Worm (Caenorhabditis elegans) whole organism, L4 larva: ENCODE measurements around the gene irk-2.
A peak's percentile ranks its signal among the peaks of the same experiment; 100 is the strongest.

Experiments used
- F37D6.2 ChIP-seq: sonication (generic microtip); optimal IDR thresholded peaks from 2 replicates; lab custom pipeline; 2016; ENCODE audit warnings: mild to moderate bottlenecking, missing genetic modification characterization, missing compliant biosample characterization
- F44E2.7 ChIP-seq: fragments of 200-800 bp; sonication (Bioruptor generic); IDR thresholded peaks from 2 replicates; pipeline ENCODE4 v2.1.2; 2022; ENCODE audit warnings: missing genetic modification characterization, missing compliant biosample characterization
- F49E8.2 ChIP-seq: sonication (generic microtip); optimal IDR thresholded peaks from 2 replicates; lab custom pipeline; 2016; ENCODE audit warnings: missing compliant biosample characterization, mild to moderate bottlenecking, missing genetic modification characterization, borderline replicate concordance
- R02D3.7 ChIP-seq: fragments of 150-350 bp; sonication (generic microtip); optimal IDR thresholded peaks from 3 replicates; lab custom pipeline; 2014; ENCODE audit warnings: missing biosample characterization, missing genetic modification characterization
- T20F7.1 ChIP-seq: fragments of 200-800 bp; sonication (Bioruptor generic); optimal IDR thresholded peaks from 2 replicates; lab custom pipeline; 2018; ENCODE audit warnings: mild to moderate bottlenecking, missing genetic modification characterization, missing compliant biosample characterization
- T26A8.4 ChIP-seq: fragments of 200-800 bp; sonication (Bioruptor generic); IDR thresholded peaks from 2 replicates; pipeline ENCODE4 v1.3.6; 2022; ENCODE audit warnings: missing genetic modification characterization, missing compliant biosample characterization
- Y105C5A.15 ChIP-seq: fragments of 200-800 bp; sonication (Bioruptor generic); IDR thresholded peaks from 2 replicates; pipeline ENCODE4 v1.3.6; 2022; ENCODE audit warnings: missing genetic modification characterization, missing compliant biosample characterization
- Y48G9A.11 ChIP-seq: fragments of 200-800 bp; sonication (Bioruptor generic); IDR thresholded peaks from 2 replicates; pipeline ENCODE4 v1.3.6; 2022; ENCODE audit warnings: missing genetic modification reagents, missing genetic modification characterization, missing compliant biosample characterization
- ZK337.2 ChIP-seq: fragments of 200-800 bp; sonication (Bioruptor generic); IDR thresholded peaks from 2 replicates; pipeline ENCODE4 v1.3.6; 2022; ENCODE audit warnings: missing genetic modification reagents, missing genetic modification characterization, missing compliant biosample characterization
- ZK546.5 ChIP-seq, 2 experiments: sonication (generic microtip); optimal IDR thresholded peaks; 2 replicates each; lab custom pipeline; 2017; ENCODE audit warnings: missing biosample characterization in 2 of 2, missing genetic modification characterization in 2 of 2
- aha-1 ChIP-seq: fragments of 150-350 bp; peaks from one replicate; lab custom pipeline; 2014; ENCODE audit warnings: missing biosample characterization, missing genetic modification characterization
- attf-4 ChIP-seq: sonication (generic microtip); optimal IDR thresholded peaks from 3 replicates; lab custom pipeline; 2017; ENCODE audit warnings: missing biosample characterization, missing genetic modification characterization
- ceh-20 ChIP-seq: fragments of 200-800 bp; sonication (Bioruptor generic); IDR thresholded peaks from 2 replicates; pipeline ENCODE4 v1.3.6; 2022; ENCODE audit warnings: missing genetic modification reagents, missing genetic modification characterization, missing compliant biosample characterization
- ceh-44 ChIP-seq: fragments of 200-800 bp; sonication (Bioruptor generic); IDR thresholded peaks from 2 replicates; pipeline ENCODE4 v1.3.6; 2022; ENCODE audit warnings: missing genetic modification reagents, missing genetic modification characterization, missing compliant biosample characterization
- ceh-62 ChIP-seq: sonication (generic microtip); optimal IDR thresholded peaks from 2 replicates; lab custom pipeline; 2017; ENCODE audit warnings: missing biosample characterization, missing genetic modification characterization
- ces-1 ChIP-seq: fragments of 150-350 bp; sonication (generic microtip); optimal IDR thresholded peaks from 4 replicates; lab custom pipeline; 2014; ENCODE audit warnings: missing biosample characterization, missing genetic modification reagents, missing genetic modification characterization
- cey-2 ChIP-seq: sonication (generic microtip); optimal IDR thresholded peaks from 3 replicates; lab custom pipeline; 2017; ENCODE audit warnings: missing genetic modification characterization, mild to moderate bottlenecking, missing compliant biosample characterization, antibody characterized with exemption, borderline replicate concordance; ENCODE audit not compliant: insufficient read depth
- daf-12 ChIP-seq: fragments of 150-350 bp; optimal IDR thresholded peaks from 2 replicates; lab custom pipeline; 2014; ENCODE audit warnings: missing biosample characterization, missing genetic modification reagents, missing genetic modification characterization
- daf-19 ChIP-seq: fragments of 200-800 bp; sonication (Bioruptor generic); conservative IDR thresholded peaks from 2 replicates; pipeline ENCODE4 v1.3.6; 2022; ENCODE audit warnings: missing genetic modification characterization, missing compliant biosample characterization
- dmd-9 ChIP-seq: fragments of 200-800 bp; sonication (Bioruptor generic); IDR thresholded peaks from 2 replicates; pipeline ENCODE4 v1.3.6; 2022; ENCODE audit warnings: missing genetic modification reagents, missing genetic modification characterization, missing compliant biosample characterization
- dpl-1 ChIP-seq: fragments of 150-350 bp; optimal IDR thresholded peaks from 2 replicates; lab custom pipeline; 2014; ENCODE audit warnings: missing biosample characterization, missing genetic modification reagents, missing genetic modification characterization
- duxl-1 ChIP-seq: sonication (generic microtip); optimal IDR thresholded peaks from 2 replicates; lab custom pipeline; 2016; ENCODE audit warnings: mild to moderate bottlenecking, missing genetic modification characterization, moderate library complexity, missing compliant biosample characterization; ENCODE audit not compliant: poor library complexity
- dve-1 ChIP-seq: sonication (generic microtip); optimal IDR thresholded peaks from 2 replicates; lab custom pipeline; 2017; ENCODE audit warnings: antibody characterized with exemption, mild to moderate bottlenecking, missing genetic modification characterization, missing compliant biosample characterization; ENCODE audit not compliant: insufficient read depth
- egl-43 ChIP-seq: fragments of 200-800 bp; sonication (Bioruptor generic); IDR thresholded peaks from 2 replicates; pipeline ENCODE4 v1.3.6; 2022; ENCODE audit warnings: missing genetic modification reagents, missing genetic modification characterization, missing compliant biosample characterization
- fkh-10 ChIP-seq: fragments of 150-350 bp; optimal IDR thresholded peaks from 2 replicates; lab custom pipeline; 2014; ENCODE audit warnings: missing biosample characterization, missing genetic modification reagents, missing genetic modification characterization
- fos-1 ChIP-seq: fragments of 150-350 bp; optimal IDR thresholded peaks from 2 replicates; lab custom pipeline; 2014; ENCODE audit warnings: missing biosample characterization, missing genetic modification characterization
- gei-8 ChIP-seq: fragments of 200-800 bp; sonication (Bioruptor generic); optimal IDR thresholded peaks from 2 replicates; lab custom pipeline; 2018; ENCODE audit warnings: mild to moderate bottlenecking, missing genetic modification characterization, missing compliant biosample characterization
- hif-1 ChIP-seq, 2 experiments: sonication (generic microtip); optimal IDR thresholded peaks; 2 replicates each; lab custom pipeline; 2016 to 2017; ENCODE audit warnings: missing compliant biosample characterization in 2 of 2, missing genetic modification characterization in 2 of 2, missing genetic modification reagents in 2 of 2, missing genotype in 2 of 2, mild to moderate bottlenecking in 1 of 2
- hlh-11 ChIP-seq: fragments of 200-800 bp; sonication (Bioruptor generic); optimal IDR thresholded peaks from 2 replicates; lab custom pipeline; 2018; ENCODE audit warnings: mild to moderate bottlenecking, missing genetic modification characterization, missing compliant biosample characterization
- hmg-1.1 ChIP-seq: fragments of 200-800 bp; sonication (Bioruptor generic); IDR thresholded peaks from 2 replicates; pipeline ENCODE4 v1.3.6; 2022; ENCODE audit warnings: missing genetic modification reagents, missing genetic modification characterization, missing compliant biosample characterization
- lim-7 ChIP-seq: fragments of 200-800 bp; sonication (Bioruptor generic); IDR thresholded peaks from 2 replicates; pipeline ENCODE4 v1.3.6; 2022; ENCODE audit warnings: missing genetic modification characterization, missing compliant biosample characterization
- lin-15B ChIP-seq: fragments of 150-350 bp; sonication (generic microtip); optimal IDR thresholded peaks from 3 replicates; lab custom pipeline; 2014; ENCODE audit warnings: missing biosample characterization, missing genetic modification characterization
- lin-38 ChIP-seq: fragments of 200-800 bp; sonication (Bioruptor generic); IDR thresholded peaks from 2 replicates; pipeline ENCODE4 v1.3.6; 2022; ENCODE audit warnings: missing genetic modification reagents, missing genetic modification characterization, missing compliant biosample characterization
- madf-9 ChIP-seq: fragments of 200-800 bp; sonication (Bioruptor generic); conservative IDR thresholded peaks from 2 replicates; pipeline ENCODE4 v1.3.6; 2022; ENCODE audit warnings: missing genetic modification reagents, missing genetic modification characterization, missing compliant biosample characterization
- mdl-1 ChIP-seq, 2 experiments: fragments of 150-350 bp in 1 of 2; sonication (generic microtip) in 1 of 2; optimal IDR thresholded peaks; 2 replicates each; lab custom pipeline; 2014 to 2017; ENCODE audit warnings: missing biosample characterization in 2 of 2, missing genetic modification characterization in 2 of 2
- mxl-2 ChIP-seq: fragments of 200-800 bp; sonication (Bioruptor generic); conservative IDR thresholded peaks from 2 replicates; pipeline ENCODE4 v1.3.6; 2022; ENCODE audit warnings: missing genetic modification reagents, missing genetic modification characterization, missing compliant biosample characterization
- nhr-10 ChIP-seq: fragments of 150-350 bp; optimal IDR thresholded peaks from 2 replicates; lab custom pipeline; 2014; ENCODE audit warnings: missing biosample characterization, missing genetic modification characterization
- nhr-111 ChIP-seq: fragments of 200-800 bp; sonication (Bioruptor generic); optimal IDR thresholded peaks from 2 replicates; lab custom pipeline; 2018; ENCODE audit warnings: mild to moderate bottlenecking, missing genetic modification characterization, missing compliant biosample characterization
- nhr-41 ChIP-seq: fragments of 200-800 bp; sonication (Bioruptor generic); IDR thresholded peaks from 2 replicates; pipeline ENCODE4 v1.3.6; 2022; ENCODE audit warnings: missing genetic modification reagents, missing genetic modification characterization, missing compliant biosample characterization
- nhr-48 ChIP-seq: sonication (generic microtip); optimal IDR thresholded peaks from 2 replicates; lab custom pipeline; 2016; ENCODE audit warnings: mild to moderate bottlenecking, missing genetic modification characterization, missing compliant biosample characterization
- nhr-77 ChIP-seq: fragments of 150-350 bp; optimal IDR thresholded peaks from 2 replicates; lab custom pipeline; 2014; ENCODE audit warnings: missing biosample characterization, missing genetic modification characterization
- pha-4 ChIP-seq, 2 experiments: fragments of 150-350 bp in 1 of 2; fragments of 200-800 bp in 1 of 2; sonication (Bioruptor generic) in 1 of 2; IDR thresholded peaks in 1 of 2; optimal IDR thresholded peaks in 1 of 2; 2 replicates each; pipeline versions ENCODE4 v1.3.6 to Lab custom; 2014 to 2022; ENCODE audit warnings: missing genetic modification characterization in 2 of 2, missing genetic modification reagents in 2 of 2, missing biosample characterization in 1 of 2, missing compliant biosample characterization in 1 of 2
- php-3 ChIP-seq: fragments of 200-800 bp; sonication (Bioruptor generic); IDR thresholded peaks from 2 replicates; pipeline ENCODE4 v1.3.6; 2022; ENCODE audit warnings: missing genetic modification reagents, missing genetic modification characterization, missing compliant biosample characterization
- spr-3 ChIP-seq: fragments of 200-800 bp; sonication (Bioruptor generic); optimal IDR thresholded peaks from 2 replicates; lab custom pipeline; 2018; ENCODE audit warnings: mild to moderate bottlenecking, missing genetic modification characterization, missing compliant biosample characterization
- tag-97 ChIP-seq: fragments of 200-800 bp; sonication (Bioruptor generic); IDR thresholded peaks from 2 replicates; pipeline ENCODE4 v1.3.6; 2022; ENCODE audit warnings: missing genetic modification characterization, missing compliant biosample characterization
- unc-39 ChIP-seq: sonication (generic microtip); optimal IDR thresholded peaks from 2 replicates; lab custom pipeline; 2017; ENCODE audit warnings: missing biosample characterization, missing genetic modification characterization
- zag-1 ChIP-seq: fragments of 150-350 bp; optimal IDR thresholded peaks from 2 replicates; lab custom pipeline; 2014; ENCODE audit warnings: missing biosample characterization, missing genetic modification characterization
- zfp-2 ChIP-seq: sonication (generic microtip); optimal IDR thresholded peaks from 2 replicates; lab custom pipeline; 2016; ENCODE audit warnings: mild to moderate bottlenecking, missing genetic modification characterization, missing compliant biosample characterization
- zfp-3 ChIP-seq: fragments of 200-800 bp; sonication (Bioruptor generic); conservative IDR thresholded peaks from 2 replicates; pipeline ENCODE4 v1.3.6; 2022; ENCODE audit warnings: missing genetic modification reagents, missing genetic modification characterization, missing compliant biosample characterization
- ztf-11 ChIP-seq: fragments of 150-350 bp; optimal IDR thresholded peaks from 2 replicates; lab custom pipeline; 2014; ENCODE audit warnings: missing biosample characterization, missing genetic modification characterization
- ztf-7 ChIP-seq: fragments of 150-350 bp; optimal IDR thresholded peaks from 2 replicates; lab custom pipeline; 2014; ENCODE audit warnings: missing biosample characterization, missing genetic modification characterization

The irk-2 gene

DNA sequence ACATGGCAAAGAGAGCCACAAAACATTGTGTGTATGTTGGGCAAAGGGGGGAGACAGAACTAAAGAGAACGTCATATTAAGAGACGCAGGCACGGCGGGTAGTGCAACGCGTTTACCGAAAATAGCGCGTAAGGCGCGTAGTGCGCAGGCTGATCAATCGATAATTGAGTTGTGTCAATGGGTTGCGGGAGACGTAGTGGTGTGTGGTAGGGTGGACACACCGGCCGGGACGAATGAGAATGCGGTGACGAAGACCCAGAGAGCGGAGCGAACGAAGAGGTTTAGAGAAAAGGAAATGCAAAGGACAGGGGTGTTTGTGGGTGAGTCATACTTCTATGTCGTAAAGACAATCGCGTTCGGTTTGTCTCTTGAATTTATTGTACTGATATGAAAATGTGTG is 13.4 kb upstream of the irk-2 start:
- TF ChIP-seq egl-43 (no peak), F37D6.2 (tag; lab: Kevin White, UChicago) (peak; percentile 42), ZK337.2 (GFP tag; lab: Robert Waterston, UW) (no peak), ceh-20 (GFP tag; lab: Robert Waterston, UW) (0 out of 2 replicates have a peak, but pooled peaks have one; percentile 54), nhr-41 (GFP tag; lab: Robert Waterston, UW) (no peak), ztf-11 (no peak), php-3 (GFP tag; lab: Robert Waterston, UW) (peak; percentile 74), fkh-10 (GFP tag; lab: Kevin White, UChicago) (no peak), nhr-48 (peak; percentile 62), spr-3 (GFP tag; lab: Kevin White, UChicago) (no peak), nhr-10 (tag; lab: Kevin White, UChicago) (no peak), dpl-1 (GFP tag; lab: Kevin White, UChicago) (peak; percentile 60), zfp-2 (tag; lab: Kevin White, UChicago) (no peak), ceh-62 (tag; lab: Kevin White, UChicago) (no peak), pha-4 (GFP tag; IDR thresholded peaks at IDR 0.05; lab: Robert Waterston, UW) (0 out of 2 replicates have a peak, but pooled peaks have one; percentile 21), pha-4 (tag; optimal IDR thresholded peaks at IDR 0.05; lab: Kevin White, UChicago) (no peak), ZK546.5 (tag; optimal IDR thresholded peaks at IDR 0.05; lab: Kevin White, UChicago) (no peak), tag-97 (GFP tag; lab: Robert Waterston, UW) (no peak), fos-1 (tag; lab: Kevin White, UChicago) (no peak), aha-1 (peak; percentile 90), lim-7 (GFP tag; lab: Robert Waterston, UW) (no peak), dmd-9 (GFP tag; lab: Robert Waterston, UW) (0 out of 2 replicates have a peak, but pooled peaks have one; percentile 24), attf-4 (no peak), zag-1 (no peak), nhr-111 (GFP tag; lab: Kevin White, UChicago) (no peak), hlh-11 (tag; lab: Kevin White, UChicago) (peak; percentile 90), duxl-1 (peak; percentile 89), lin-15B (no peak), madf-9 (GFP tag; lab: Robert Waterston, UW) (no peak), F44E2.7 (GFP tag; lab: Robert Waterston, UW) (no peak), lin-38 (GFP tag; lab: Robert Waterston, UW) (peak; percentile 44), Y105C5A.15 (GFP tag; lab: Robert Waterston, UW) (no peak), dve-1 (tag; lab: Kevin White, UChicago) (peak; percentile 79), daf-12 (no peak), hmg-1.1 (GFP tag; lab: Robert Waterston, UW) (peak; percentile 82), unc-39 (tag; lab: Kevin White, UChicago) (no peak), mdl-1 (tag; optimal IDR thresholded peaks at IDR 0.05; lab: Kevin White, UChicago) (peak in 1 of 2 experiments; percentile 29), cey-2 (no peak), ztf-7 (tag; lab: Kevin White, UChicago) (no peak), Y48G9A.11 (GFP tag; lab: Robert Waterston, UW) (no peak), daf-19 (GFP tag; lab: Robert Waterston, UW) (no peak), T26A8.4 (GFP tag; lab: Robert Waterston, UW) (peak; percentile 82), zfp-3 (0 out of 2 replicates have a peak, but pooled peaks have one; percentile 13), gei-8 (GFP tag; lab: Kevin White, UChicago) (no peak), F49E8.2 (no peak), mxl-2 (GFP tag; lab: Robert Waterston, UW) (no peak), nhr-77 (tag; lab: Kevin White, UChicago) (peak; percentile 8), ces-1 (GFP tag; lab: Kevin White, UChicago) (no peak), ceh-44 (GFP tag; lab: Robert Waterston, UW) (0 out of 2 replicates have a peak, but pooled peaks have one; percentile 32), T20F7.1 (GFP tag; lab: Kevin White, UChicago) (no peak), hif-1 (tag; optimal IDR thresholded peaks at IDR 0.05; lab: Kevin White, UChicago) (peak; percentile 20 to 59), R02D3.7 (tag; lab: Kevin White, UChicago) (no peak)
